Worm (Caenorhabditis elegans) whole organism, young adult: Measurements from ENCODE around the gene K10B3.1.

ENCODE experiments used
- dox-1 ChIP-seq: fragments of 200-800 bp; sonication (Bioruptor generic); IDR thresholded peaks from 2 replicates; pipeline ENCODE4 v1.3.6; 2022; ENCODE audit warnings: missing genetic modification reagents, missing genetic modification characterization, missing compliant biosample characterization
- dpff-1 ChIP-seq: sonication (generic microtip); optimal IDR thresholded peaks from 2 replicates; lab custom pipeline; 2017; ENCODE audit warnings: mild to moderate bottlenecking, missing genetic modification characterization, missing compliant biosample characterization
- him-1 ChIP-seq: sonication (generic microtip); optimal IDR thresholded peaks from 2 replicates; lab custom pipeline; 2016; ENCODE audit warnings: missing genotype, missing genetic modification reagents, missing genetic modification characterization, missing compliant biosample characterization
- hmg-1.2 ChIP-seq: fragments of 200-800 bp; sonication (Bioruptor generic); IDR thresholded peaks from 2 replicates; pipeline ENCODE4 v1.3.6; 2022; ENCODE audit warnings: missing genetic modification reagents, missing genetic modification characterization, missing compliant biosample characterization
- snpc-4 ChIP-seq, 5 experiments: fragments of 150-350 bp in 1 of 5; sonication (generic microtip) in 4 of 5; optimal IDR thresholded peaks; 2 replicates each; lab custom pipeline; 2014 to 2018; ENCODE audit warnings: missing genetic modification characterization in 5 of 5, missing biosample characterization in 3 of 5, antibody characterized with exemption in 2 of 5, mild to moderate bottlenecking in 2 of 5, missing compliant biosample characterization in 2 of 5, missing genotype in 2 of 5, moderate library complexity in 2 of 5, missing genetic modification reagents in 1 of 5
- zim-3 ChIP-seq: sonication (generic microtip); optimal IDR thresholded peaks from 2 replicates; lab custom pipeline; 2017; ENCODE audit warnings: mild to moderate bottlenecking, missing genetic modification characterization, moderate library complexity, missing compliant biosample characterization

- TF ChIP-seq him-1 (no peak), snpc-4 (GFP tag; optimal IDR thresholded peaks at IDR 0.05; lab: Kevin White, UChicago) (no peak), snpc-4 (tag; optimal IDR thresholded peaks at IDR 0.05; lab: Kevin White, UChicago) (no peak), zim-3 (tag; lab: Kevin White, UChicago) (no peak), hmg-1.2 (GFP tag; lab: Robert Waterston, UW) (no peak), dox-1 (GFP tag; lab: Robert Waterston, UW) (no peak), dpff-1 (tag; lab: Kevin White, UChicago) (no peak)
Observed at ce11 chrX:3094304-3094703, 41.0 kb upstream of the K10B3.1 start, which contains the start of gene wrt-2.
